Worm (Caenorhabditis elegans): ENCODE data around the gene fbxc-49.

DNA sequence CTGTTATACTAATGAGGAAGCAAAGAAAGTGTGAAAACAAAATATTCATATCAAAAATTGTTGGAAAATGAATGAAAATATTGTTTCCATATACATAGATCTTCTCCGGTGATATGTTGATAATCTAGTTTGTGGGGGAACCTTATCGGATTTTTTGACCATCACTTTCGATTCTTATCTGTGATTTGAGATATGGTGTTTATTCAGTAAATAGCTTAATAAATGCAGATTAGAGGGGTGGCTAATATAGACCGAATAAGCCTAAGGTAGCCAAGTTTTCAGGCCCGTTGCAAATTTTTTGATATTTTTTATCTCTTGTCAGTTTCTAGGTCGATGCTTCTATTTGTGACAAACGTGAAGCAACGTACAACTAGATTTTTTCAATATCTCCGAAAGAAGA lies 12.5 kb upstream of the fbxc-49 start, which contains the start of gene F07E5.7:
- no peak for TF ChIP-seq nhr-10 (tag; optimal IDR thresholded peaks at IDR 0.05)
- TF ChIP-seq F26F4.8 (GFP tag; conservative IDR thresholded peaks at IDR 0.05): no peak
- TF ChIP-seq lir-3 (tag; optimal IDR thresholded peaks at IDR 0.05): no peak
